Fruit fly (Drosophila melanogaster) whole organism, embryonic: ENCODE data around the gene CG11951.

Source experiments
- Abd-B ChIP-seq: fragments of 200-800 bp; sonication (Bioruptor generic); optimal IDR thresholded peaks from 2 replicates; lab custom pipeline; 2018; ENCODE audit warnings: missing biosample characterization, mild to moderate bottlenecking, missing genetic modification characterization, moderate library complexity
- BtbVII ChIP-seq: fragments of 200-800 bp; sonication (Bioruptor generic); optimal IDR thresholded peaks from 3 replicates; lab custom pipeline; 2017; ENCODE audit warnings: missing biosample characterization, mild to moderate bottlenecking, missing genetic modification characterization
- CG10147 ChIP-seq: fragments of 200-800 bp; sonication (Bioruptor generic); optimal IDR thresholded peaks from 2 replicates; lab custom pipeline; 2019; ENCODE audit warnings: missing biosample characterization, mild to moderate bottlenecking, missing genetic modification characterization, moderate library complexity
- CG10321 ChIP-seq: fragments of 200-800 bp; sonication (Bioruptor generic); IDR thresholded peaks from 2 replicates; pipeline ENCODE4 v1.3.6; 2022; ENCODE audit warnings: missing biosample characterization, missing genetic modification characterization
- CG10979 ChIP-seq: fragments of 200-800 bp; sonication (Bioruptor generic); optimal IDR thresholded peaks from 2 replicates; lab custom pipeline; 2018; ENCODE audit warnings: missing biosample characterization, mild to moderate bottlenecking, missing genetic modification characterization, moderate library complexity
- CG11504 ChIP-seq: fragments of 200-800 bp; sonication (Bioruptor generic); optimal IDR thresholded peaks from 3 replicates; lab custom pipeline; 2019; ENCODE audit warnings: missing biosample characterization, mild to moderate bottlenecking, missing genetic modification characterization, moderate library complexity
- CG12155 ChIP-seq: fragments of 200-800 bp; sonication (Bioruptor generic); optimal IDR thresholded peaks from 3 replicates; lab custom pipeline; 2016; ENCODE audit warnings: missing biosample characterization, missing genetic modification characterization
- CG12769 ChIP-seq: fragments of 200-800 bp; sonication (Bioruptor generic); optimal IDR thresholded peaks from 2 replicates; lab custom pipeline; 2019; ENCODE audit warnings: missing biosample characterization, mild to moderate bottlenecking, missing genetic modification characterization, moderate library complexity
- CG14050 ChIP-seq: fragments of 200-800 bp; sonication (Bioruptor generic); IDR thresholded peaks from 3 replicates; pipeline ENCODE4 v1.3.6; 2022; ENCODE audit warnings: missing biosample characterization, missing genetic modification characterization
- CG14710 ChIP-seq: fragments of 200-800 bp; sonication (Bioruptor generic); optimal IDR thresholded peaks from 3 replicates; lab custom pipeline; 2019; ENCODE audit warnings: missing biosample characterization, mild to moderate bottlenecking, missing genetic modification characterization, moderate library complexity
- CG2129 ChIP-seq: fragments of 200-800 bp; sonication (Bioruptor generic); IDR thresholded peaks from 2 replicates; pipeline ENCODE4 v1.3.6; 2022; ENCODE audit warnings: missing biosample characterization, missing genetic modification characterization; ENCODE audit not compliant: partially characterized antibody
- CG2199 ChIP-seq: fragments of 200-800 bp; sonication (Bioruptor generic); IDR thresholded peaks from 3 replicates; pipeline ENCODE4 v1.3.6; 2022; ENCODE audit warnings: missing biosample characterization, missing genetic modification characterization
- CG3065 ChIP-seq: fragments of 200-800 bp; sonication (Bioruptor generic); optimal IDR thresholded peaks from 2 replicates; lab custom pipeline; 2016; ENCODE audit warnings: missing biosample characterization, missing genetic modification characterization
- CG32532 ChIP-seq: fragments of 200-800 bp; sonication (Bioruptor generic); IDR thresholded peaks from 2 replicates; pipeline ENCODE4 v1.3.6; 2022; ENCODE audit warnings: missing biosample characterization, missing genetic modification characterization
- CG7357 ChIP-seq: fragments of 200-800 bp; sonication (Bioruptor generic); IDR thresholded peaks from 3 replicates; pipeline ENCODE4 v1.3.6; 2022; ENCODE audit warnings: missing biosample characterization, missing genetic modification characterization
- CG7928 ChIP-seq: fragments of 200-800 bp; sonication (Bioruptor generic); optimal IDR thresholded peaks from 2 replicates; lab custom pipeline; 2017; ENCODE audit warnings: missing biosample characterization, mild to moderate bottlenecking, missing genetic modification characterization
- CG8765 ChIP-seq: fragments of 200-800 bp; sonication (Bioruptor generic); IDR thresholded peaks from 2 replicates; pipeline ENCODE4 v1.3.6; 2022; ENCODE audit warnings: missing biosample characterization, missing genetic modification characterization
- Deaf1 ChIP-seq: fragments of 200-800 bp; optimal IDR thresholded peaks from 3 replicates; lab custom pipeline; 2019; ENCODE audit warnings: missing biosample characterization, mild to moderate bottlenecking, missing genetic modification characterization, moderate library complexity
- Dp ChIP-seq: fragments of 200-800 bp; sonication (Bioruptor generic); optimal IDR thresholded peaks from 2 replicates; lab custom pipeline; 2018; ENCODE audit warnings: missing biosample characterization, mild to moderate bottlenecking, missing genetic modification characterization, moderate library complexity
- H2.0 ChIP-seq: fragments of 200-800 bp; sonication (Bioruptor generic); IDR thresholded peaks from 2 replicates; pipeline ENCODE4 v1.3.6; 2022; ENCODE audit warnings: missing biosample characterization, missing genetic modification characterization
- HLH3B ChIP-seq: fragments of 200-800 bp; sonication (Bioruptor generic); IDR thresholded peaks from 2 replicates; pipeline ENCODE4 v1.3.6; 2022; ENCODE audit warnings: missing biosample characterization, missing genetic modification characterization
- Hmr ChIP-seq: fragments of 200-800 bp; sonication (Bioruptor generic); optimal IDR thresholded peaks from 3 replicates; lab custom pipeline; 2017; ENCODE audit warnings: mild to moderate bottlenecking, missing biosample characterization, missing genetic modification reagents, missing genetic modification characterization
- Hmx ChIP-seq: fragments of 200-800 bp; sonication (Bioruptor generic); optimal IDR thresholded peaks from 2 replicates; lab custom pipeline; 2016; ENCODE audit warnings: missing biosample characterization, missing genetic modification characterization
- Mrtf ChIP-seq: fragments of 200-800 bp; sonication (Bioruptor generic); IDR thresholded peaks from 3 replicates; pipeline ENCODE4 v1.3.6; 2022; ENCODE audit warnings: missing biosample characterization, missing genetic modification characterization
- NFAT ChIP-seq: fragments of 200-800 bp; sonication (Bioruptor generic); IDR thresholded peaks from 2 replicates; pipeline ENCODE4 v1.3.6; 2022; ENCODE audit warnings: missing biosample characterization, missing genetic modification characterization
- Nf-YA ChIP-seq: fragments of 200-800 bp; sonication (Bioruptor generic); IDR thresholded peaks from 2 replicates; pipeline ENCODE4 v1.3.6; 2022; ENCODE audit warnings: missing biosample characterization, missing genetic modification characterization
- Spps ChIP-seq: fragments of 200-800 bp; sonication (Bioruptor generic); optimal IDR thresholded peaks from 2 replicates; lab custom pipeline; 2018; ENCODE audit warnings: missing biosample characterization, mild to moderate bottlenecking, missing genetic modification characterization
- Sry-δ ChIP-seq: fragments of 200-800 bp; sonication (Bioruptor generic); optimal IDR thresholded peaks from 2 replicates; lab custom pipeline; 2016; ENCODE audit warnings: missing biosample characterization, missing genetic modification characterization
- Ssrp ChIP-seq: fragments of 200-800 bp; sonication (Bioruptor generic); optimal IDR thresholded peaks from 2 replicates; lab custom pipeline; 2018; ENCODE audit warnings: missing biosample characterization, mild to moderate bottlenecking, missing genetic modification characterization, moderate library complexity
- TFAM ChIP-seq: fragments of 200-800 bp; sonication (Bioruptor generic); optimal IDR thresholded peaks from 2 replicates; lab custom pipeline; 2017; ENCODE audit warnings: missing biosample characterization, missing genetic modification characterization, inconsistent platforms
- Xbp1 ChIP-seq: fragments of 200-800 bp; sonication (Bioruptor generic); optimal IDR thresholded peaks from 3 replicates; lab custom pipeline; 2016; ENCODE audit warnings: missing biosample characterization, mild to moderate bottlenecking, missing genetic modification characterization
- al ChIP-seq: fragments of 200-800 bp; sonication (Bioruptor generic); IDR thresholded peaks from 2 replicates; pipeline ENCODE4 v1.3.6; 2022; ENCODE audit warnings: missing biosample characterization, missing genetic modification characterization
- bigmax ChIP-seq: fragments of 200-800 bp; sonication (Bioruptor generic); optimal IDR thresholded peaks from 2 replicates; lab custom pipeline; 2018; ENCODE audit warnings: missing biosample characterization, mild to moderate bottlenecking, missing genetic modification characterization
- cato ChIP-seq: fragments of 200-800 bp; sonication (Bioruptor generic); optimal IDR thresholded peaks from 2 replicates; lab custom pipeline; 2016; ENCODE audit warnings: missing biosample characterization, missing genetic modification characterization, borderline replicate concordance
- corto ChIP-seq: fragments of 200-800 bp; sonication (Bioruptor generic); optimal IDR thresholded peaks from 2 replicates; lab custom pipeline; 2016; ENCODE audit warnings: missing biosample characterization, mild to moderate bottlenecking, missing genetic modification characterization, moderate library complexity
- dimm ChIP-seq: fragments of 200-800 bp; sonication (Bioruptor generic); IDR thresholded peaks from 2 replicates; pipeline ENCODE4 v1.3.6; 2022; ENCODE audit warnings: missing biosample characterization, missing genetic modification characterization
- gcm ChIP-seq: fragments of 200-800 bp; sonication (Bioruptor generic); optimal IDR thresholded peaks from 2 replicates; lab custom pipeline; 2019; ENCODE audit warnings: missing biosample characterization, mild to moderate bottlenecking, missing genetic modification characterization, moderate library complexity
- gem ChIP-seq: fragments of 200-800 bp; sonication (Bioruptor generic); optimal IDR thresholded peaks from 2 replicates; lab custom pipeline; 2019; ENCODE audit warnings: missing biosample characterization, mild to moderate bottlenecking, missing genetic modification characterization, moderate library complexity
- gsb-n ChIP-seq: fragments of 200-800 bp; sonication (Bioruptor generic); optimal IDR thresholded peaks from 3 replicates; lab custom pipeline; 2018; ENCODE audit warnings: missing biosample characterization, mild to moderate bottlenecking, missing genetic modification characterization
- lab ChIP-seq: fragments of 200-800 bp; sonication (Bioruptor generic); optimal IDR thresholded peaks from 3 replicates; lab custom pipeline; 2017; ENCODE audit warnings: missing biosample characterization, missing genetic modification characterization, mild to moderate bottlenecking, moderate library complexity, missing genetic modification reagents
- lbe ChIP-seq: fragments of 200-800 bp; sonication (Bioruptor generic); optimal IDR thresholded peaks from 2 replicates; lab custom pipeline; 2016; ENCODE audit warnings: missing biosample characterization, mild to moderate bottlenecking, missing genetic modification characterization
- pan ChIP-seq, 4 experiments: fragments of >200 bp in 3 of 4; fragments of 200-800 bp in 1 of 4; sonication (Bioruptor generic) in 1 of 4; optimal IDR thresholded peaks in 3 of 4; IDR thresholded peaks in 1 of 4; 2 replicates each; pipeline versions ENCODE4 v1.3.6 to Lab custom; 2017 to 2022; ENCODE audit warnings: missing biosample characterization in 2 of 4, missing genetic modification characterization in 2 of 4, mixed read lengths in 1 of 4
- prd ChIP-seq, 3 experiments: fragments of >200 bp in 2 of 3; fragments of 200-800 bp in 1 of 3; sonication (Bioruptor generic) in 1 of 3; optimal IDR thresholded peaks in 2 of 3; IDR thresholded peaks in 1 of 3; 2 replicates in 2 of 3; 3 replicates in 1 of 3; pipeline versions ENCODE4 v1.3.6 to Lab custom; 2017 to 2022; ENCODE audit warnings: missing biosample characterization in 1 of 3, missing genetic modification characterization in 1 of 3
- schlank ChIP-seq: fragments of 200-800 bp; sonication (Bioruptor generic); optimal IDR thresholded peaks from 2 replicates; lab custom pipeline; 2018; ENCODE audit warnings: missing biosample characterization, mild to moderate bottlenecking, missing genetic modification characterization
- sd ChIP-seq: fragments of 200-800 bp; sonication (Bioruptor generic); optimal IDR thresholded peaks from 3 replicates; lab custom pipeline; 2018; ENCODE audit warnings: missing biosample characterization, mild to moderate bottlenecking, missing genetic modification characterization, moderate library complexity
- sens-2 ChIP-seq: fragments of 200-800 bp; sonication (Bioruptor generic); IDR thresholded peaks from 2 replicates; pipeline ENCODE4 v1.3.6; 2022; ENCODE audit warnings: missing biosample characterization, missing genetic modification characterization
- slou ChIP-seq: fragments of 200-800 bp; sonication (Bioruptor generic); optimal IDR thresholded peaks from 3 replicates; lab custom pipeline; 2016; ENCODE audit warnings: missing biosample characterization, missing genetic modification characterization
- slp2 ChIP-seq: fragments of 200-800 bp; sonication (Bioruptor generic); optimal IDR thresholded peaks from 2 replicates; lab custom pipeline; 2016; ENCODE audit warnings: missing biosample characterization, missing genetic modification characterization
- sqz ChIP-seq: fragments of 200-800 bp; sonication (Bioruptor generic); optimal IDR thresholded peaks from 3 replicates; lab custom pipeline; 2018; ENCODE audit warnings: missing biosample characterization, mild to moderate bottlenecking, missing genetic modification characterization

Gene CG11951

dm6 chr3R:29214982-29215533, 23.5 kb downstream of the CG11951 start (continued):
- TF ChIP-seq Nf-YA (GFP tag; lab: Robert Waterston, UW) (no peak; the same call in 1 of the 2 replicates), prd (optimal IDR thresholded peaks at IDR 0.05; lab: Kevin White, UChicago) (no peak), prd (GFP tag; IDR thresholded peaks at IDR 0.05; lab: Robert Waterston, UW) (no peak), sd (tag; lab: Kevin White, UChicago) (peak; percentile 85), CG7928 (no peak), CG11504 (tag; lab: Kevin White, UChicago) (peak; percentile 74), CG10147 (GFP tag; lab: Kevin White, UChicago) (no peak), H2.0 (GFP tag; lab: Robert Waterston, UW) (no peak), sens-2 (no peak), Mrtf (GFP tag; lab: Robert Waterston, UW) (no peak), gem (tag; lab: Kevin White, UChicago) (peak; percentile 14), BtbVII (GFP tag; lab: Kevin White, UChicago) (peak; percentile 24), CG32532 (GFP tag; lab: Robert Waterston, UW) (peak; percentile 46), schlank (tag; lab: Kevin White, UChicago) (no peak), Spps (tag; lab: Kevin White, UChicago) (no peak), CG12769 (tag; lab: Kevin White, UChicago) (peak; percentile 58), gcm (GFP tag; lab: Kevin White, UChicago) (no peak), CG8765 (GFP tag; lab: Robert Waterston, UW) (no peak), pan (optimal IDR thresholded peaks at IDR 0.05; lab: Kevin White, UChicago) (no peak), pan (GFP tag; optimal IDR thresholded peaks at IDR 0.05 in 1 of 2, IDR thresholded peaks at IDR 0.05 in 1 of 2) (peak in 1 of 2 experiments; percentile 25), CG14710 (tag; lab: Kevin White, UChicago) (no peak), slou (no peak), NFAT (GFP tag; lab: Robert Waterston, UW) (peak; percentile 66; the same call in 1 of the 2 replicates), corto (GFP tag; lab: Kevin White, UChicago) (no peak), Sry-δ (GFP tag; lab: Kevin White, UChicago) (no peak), Xbp1 (GFP tag; lab: Kevin White, UChicago) (no peak), TFAM (no peak), CG7357 (GFP tag; lab: Robert Waterston, UW) (no peak), cato (GFP tag; lab: Kevin White, UChicago) (no peak), al (no peak), lbe (GFP tag; lab: Kevin White, UChicago) (peak; percentile 57), Deaf1 (no peak), Hmx (GFP tag; lab: Kevin White, UChicago) (no peak), lab (GFP tag; lab: Kevin White, UChicago) (peak; percentile 29), CG10979 (tag; lab: Kevin White, UChicago) (no peak), CG12155 (GFP tag; lab: Kevin White, UChicago) (peak; percentile 18), bigmax (no peak), Hmr (no peak), CG2129 (GFP tag; lab: Robert Waterston, UW) (no peak), slp2 (GFP tag; lab: Kevin White, UChicago) (no peak), Ssrp (tag; lab: Kevin White, UChicago) (no peak), HLH3B (no peak), CG10321 (GFP tag; lab: Robert Waterston, UW) (no peak), Dp (GFP tag; lab: Kevin White, UChicago) (no peak), gsb-n (tag; lab: Kevin White, UChicago) (no peak), CG2199 (GFP tag; lab: Robert Waterston, UW) (peak; percentile 13; the same call in 1 of the 3 replicates), dimm (GFP tag; lab: Robert Waterston, UW) (no peak), Abd-B (no peak), CG14050 (no peak), CG3065 (no peak), sqz (peak; percentile 64)
